Worm (Caenorhabditis elegans) whole organism, late embryonic: Measurements from ENCODE around the gene hot-4.

Experiments
- ama-1 ChIP-seq: fragments of 150-350 bp; optimal IDR thresholded peaks from 2 replicates; lab custom pipeline; 2014
- ceh-30 ChIP-seq: fragments of 150-350 bp; optimal IDR thresholded peaks from 2 replicates; lab custom pipeline; 2014; ENCODE audit warnings: missing biosample characterization, missing genetic modification characterization
- dmd-4 ChIP-seq: sonication (generic microtip); optimal IDR thresholded peaks from 2 replicates; lab custom pipeline; 2016; ENCODE audit warnings: borderline replicate concordance, missing genetic modification characterization, missing compliant biosample characterization
- gmeb-2 ChIP-seq: sonication (generic microtip); optimal IDR thresholded peaks from 2 replicates; lab custom pipeline; 2016; ENCODE audit warnings: missing genetic modification characterization, inconsistent platforms, missing compliant biosample characterization
- pag-3 ChIP-seq: sonication (generic microtip); optimal IDR thresholded peaks from 2 replicates; lab custom pipeline; 2016; ENCODE audit warnings: missing compliant biosample characterization, missing genetic modification characterization, borderline replicate concordance
- pha-4 ChIP-seq: fragments of 150-350 bp; optimal IDR thresholded peaks from 2 replicates; lab custom pipeline; 2018; ENCODE audit warnings: missing biosample characterization, missing genetic modification reagents, missing genetic modification characterization
- ttx-3 ChIP-seq: sonication (generic microtip); optimal IDR thresholded peaks from 2 replicates; lab custom pipeline; 2016; ENCODE audit warnings: missing genetic modification reagents, missing genetic modification characterization, missing compliant biosample characterization
- unc-86 ChIP-seq: sonication (generic microtip); optimal IDR thresholded peaks from 2 replicates; lab custom pipeline; 2016; ENCODE audit warnings: missing genetic modification characterization, missing compliant biosample characterization

ce11 chrIII:6195718-6196117, 21.5 kb upstream of the hot-4 start:
- TF ChIP-seq pag-3 = no peak
- TF ChIP-seq unc-86 = no peak
- TF ChIP-seq ama-1 (lab: Kevin White, UChicago) = no peak
- no peak for TF ChIP-seq ttx-3 (tag; lab: Kevin White, UChicago)
- no peak for TF ChIP-seq dmd-4 (tag; lab: Kevin White, UChicago)
- TF ChIP-seq gmeb-2 (tag; lab: Kevin White, UChicago) = no peak
- no peak for TF ChIP-seq pha-4 (tag; lab: Kevin White, UChicago)
- TF ChIP-seq ceh-30 (tag; lab: Kevin White, UChicago) = no peak
